Fruit fly (Drosophila melanogaster): Measurements from ENCODE around the gene CG4332.

CG4332 gene

dm6 chrX:13192239-13192638 lies 37.4 kb downstream of the CG4332 start:
- TF ChIP-seq CG6792 (GFP tag; optimal IDR thresholded peaks at IDR 0.05) (no peak), Gug (GFP tag; IDR thresholded peaks at IDR 0.05) (no peak), Hr38 (GFP tag; optimal IDR thresholded peaks at IDR 0.05) (no peak), Blimp-1 (GFP tag; optimal IDR thresholded peaks at IDR 0.05) (no peak), Sox15 (GFP tag; optimal IDR thresholded peaks at IDR 0.05) (no peak), CG6163 (GFP tag; IDR thresholded peaks at IDR 0.05) (no peak), CG11294 (GFP tag; IDR thresholded peaks at IDR 0.05) (no peak), dsx (GFP tag; optimal IDR thresholded peaks at IDR 0.05; ENCODE audit: poor library complexity, severe bottlenecking) (no peak), Sox14 (GFP tag; optimal IDR thresholded peaks at IDR 0.05) (no peak), acj6 (GFP tag; optimal IDR thresholded peaks at IDR 0.05) (no peak), CG6854 (GFP tag; optimal IDR thresholded peaks at IDR 0.05) (no peak), cyc (GFP tag; optimal IDR thresholded peaks at IDR 0.05) (no peak), svp (GFP tag) (no peak)

- TF ChIP-seq dac (GFP tag; optimal IDR thresholded peaks at IDR 0.05) (no peak), Lpt (GFP tag; optimal IDR thresholded peaks at IDR 0.05) (no peak), CG4318 (GFP tag; optimal IDR thresholded peaks at IDR 0.05) (no peak), dsx (GFP tag; optimal IDR thresholded peaks at IDR 0.05; ENCODE audit: poor library complexity, severe bottlenecking) (no peak), Gug (GFP tag; IDR thresholded peaks at IDR 0.05) (no peak), Smox (GFP tag; optimal IDR thresholded peaks at IDR 0.05) (no peak), CG10669 (GFP tag; optimal IDR thresholded peaks at IDR 0.05) (no peak), svp (GFP tag) (no peak), Met (GFP tag; optimal IDR thresholded peaks at IDR 0.05) (no peak), net (GFP tag; optimal IDR thresholded peaks at IDR 0.05) (no peak), salr (GFP tag; optimal IDR thresholded peaks at IDR 0.05) (no peak), Blimp-1 (GFP tag; optimal IDR thresholded peaks at IDR 0.05) (no peak), topi (GFP tag; optimal IDR thresholded peaks at IDR 0.05) (no peak), CG11294 (GFP tag; IDR thresholded peaks at IDR 0.05) (no peak), esn (GFP tag; optimal IDR thresholded peaks at IDR 0.05) (no peak), acj6 (GFP tag; optimal IDR thresholded peaks at IDR 0.05) (no peak)
These were observed 39.4 kb downstream of the CG4332 start, which contains the start of gene Coq5 for dm6 chrX:13194249-13194648. Gene Coq5, minus strand, starts transcription at chrX:13194551.

- TF ChIP-seq CG10669 (GFP tag; optimal IDR thresholded peaks at IDR 0.05) (no peak), Gug (GFP tag; IDR thresholded peaks at IDR 0.05) (no peak), dsx (GFP tag; optimal IDR thresholded peaks at IDR 0.05; ENCODE audit: poor library complexity, severe bottlenecking) (no peak), Sox15 (GFP tag; optimal IDR thresholded peaks at IDR 0.05) (no peak), Ets21C (GFP tag; optimal IDR thresholded peaks at IDR 0.05) (no peak), CG7368 (GFP tag; optimal IDR thresholded peaks at IDR 0.05) (no peak), Eip78C (GFP tag) (no peak), Sox102F (GFP tag; optimal IDR thresholded peaks at IDR 0.05) (no peak)
These were observed 47.3 kb downstream of the CG4332 start, which contains the start of gene CG44437 for dm6 chrX:13202162-13202561. Gene CG44437, minus strand, starts transcription at chrX:13202262.

- TF ChIP-seq Hr39 (GFP tag; optimal IDR thresholded peaks at IDR 0.05) (no peak), ss (GFP tag; optimal IDR thresholded peaks at IDR 0.05) (no peak), CG34406 (GFP tag; optimal IDR thresholded peaks at IDR 0.05) (no peak), esn (GFP tag; optimal IDR thresholded peaks at IDR 0.05) (no peak), svp (GFP tag) (no peak), Eip75B (GFP tag; optimal IDR thresholded peaks at IDR 0.05) (no peak), CG6792 (GFP tag; optimal IDR thresholded peaks at IDR 0.05) (no peak), vri (GFP tag; optimal IDR thresholded peaks at IDR 0.05) (no peak)
These were observed 49.9 kb downstream of the CG4332 start for dm6 chrX:13204718-13205117.

Data from whole organism, prepupa.